Worm (Caenorhabditis elegans) whole organism, young adult: Measurements from ENCODE around the gene srh-148.

Experiments used
- B0035.1 ChIP-seq: sonication (generic microtip); optimal IDR thresholded peaks from 2 replicates; lab custom pipeline; 2016; ENCODE audit warnings: missing genetic modification characterization, mild to moderate bottlenecking, missing compliant biosample characterization, missing genotype, missing genetic modification reagents
- F10E7.11 ChIP-seq: sonication (generic microtip); optimal IDR thresholded peaks from 2 replicates; lab custom pipeline; 2017; ENCODE audit warnings: mild to moderate bottlenecking, missing genetic modification characterization, moderate library complexity, missing compliant biosample characterization
- F23B12.7 ChIP-seq: sonication (generic microtip); optimal IDR thresholded peaks from 2 replicates; lab custom pipeline; 2017; ENCODE audit warnings: missing genetic modification characterization, mild to moderate bottlenecking, missing compliant biosample characterization, antibody characterized with exemption, moderate library complexity; ENCODE audit not compliant: insufficient read depth
- Y53G8AR.9 ChIP-seq: fragments of 200-800 bp; sonication (Bioruptor generic); conservative IDR thresholded peaks from 2 replicates; pipeline ENCODE4 v1.3.6; 2022; ENCODE audit warnings: missing genetic modification reagents, missing genetic modification characterization, missing compliant biosample characterization
- Y95B8A.8 ChIP-seq: fragments of 200-800 bp; sonication (Bioruptor generic); IDR thresholded peaks from 2 replicates; pipeline ENCODE4 v1.3.6; 2022; ENCODE audit warnings: missing genetic modification reagents, missing genetic modification characterization, missing compliant biosample characterization
- akir-1 ChIP-seq: fragments of 200-800 bp; sonication (Bioruptor generic); optimal IDR thresholded peaks from 2 replicates; lab custom pipeline; 2018; ENCODE audit warnings: mild to moderate bottlenecking, missing genetic modification characterization, moderate library complexity, missing compliant biosample characterization
- aptf-2 ChIP-seq: fragments of 200-800 bp; sonication (Bioruptor generic); conservative IDR thresholded peaks from 2 replicates; pipeline ENCODE4 v1.3.6; 2022; ENCODE audit warnings: missing genetic modification reagents, missing genetic modification characterization, missing compliant biosample characterization
- attf-3 ChIP-seq: fragments of 200-800 bp; sonication (Bioruptor generic); conservative IDR thresholded peaks from 2 replicates; pipeline ENCODE4 v1.3.6; 2022; ENCODE audit warnings: missing genetic modification reagents, missing genetic modification characterization, missing compliant biosample characterization
- attf-5 ChIP-seq: fragments of 200-800 bp; sonication (Bioruptor generic); optimal IDR thresholded peaks from 2 replicates; lab custom pipeline; 2018; ENCODE audit warnings: mild to moderate bottlenecking, missing genetic modification characterization, missing compliant biosample characterization
- ccch-3 ChIP-seq: fragments of 200-800 bp; sonication (Bioruptor generic); optimal IDR thresholded peaks from 2 replicates; lab custom pipeline; 2018; ENCODE audit warnings: mild to moderate bottlenecking, missing genetic modification characterization, missing compliant biosample characterization
- cebp-2 ChIP-seq: fragments of 200-800 bp; sonication (Bioruptor generic); IDR thresholded peaks from 2 replicates; pipeline ENCODE4 v1.3.6; 2022; ENCODE audit warnings: missing genetic modification characterization, missing compliant biosample characterization
- ceh-40 ChIP-seq: fragments of 200-800 bp; sonication (Bioruptor generic); IDR thresholded peaks from 2 replicates; pipeline ENCODE4 v1.3.6; 2022; ENCODE audit warnings: missing genetic modification characterization, missing compliant biosample characterization
- ceh-58 ChIP-seq: fragments of 200-800 bp; sonication (Bioruptor generic); IDR thresholded peaks from 2 replicates; pipeline ENCODE4 v1.3.6; 2022; ENCODE audit warnings: missing genetic modification characterization, missing compliant biosample characterization
- ceh-91 ChIP-seq: fragments of 200-800 bp; sonication (Bioruptor generic); IDR thresholded peaks from 2 replicates; pipeline ENCODE4 v1.3.6; 2022; ENCODE audit warnings: missing genetic modification reagents, missing genetic modification characterization, missing compliant biosample characterization
- die-1 ChIP-seq: sonication (generic microtip); optimal IDR thresholded peaks from 2 replicates; lab custom pipeline; 2016; ENCODE audit warnings: missing genotype, mild to moderate bottlenecking, missing genetic modification characterization, missing compliant biosample characterization
- dox-1 ChIP-seq: fragments of 200-800 bp; sonication (Bioruptor generic); IDR thresholded peaks from 2 replicates; pipeline ENCODE4 v1.3.6; 2022; ENCODE audit warnings: missing genetic modification reagents, missing genetic modification characterization, missing compliant biosample characterization
- dpl-1 ChIP-seq: fragments of 150-350 bp; optimal IDR thresholded peaks from 2 replicates; lab custom pipeline; 2014; ENCODE audit warnings: missing biosample characterization, missing genetic modification reagents, missing genetic modification characterization
- efl-1 ChIP-seq: fragments of 150-350 bp; optimal IDR thresholded peaks from 2 replicates; lab custom pipeline; 2014; ENCODE audit warnings: missing biosample characterization, missing genetic modification reagents, missing genetic modification characterization
- ekl-4 ChIP-seq: fragments of 200-800 bp; sonication (Bioruptor generic); IDR thresholded peaks from 2 replicates; pipeline ENCODE4 v1.3.6; 2022; ENCODE audit warnings: missing genetic modification reagents, missing genetic modification characterization, missing compliant biosample characterization
- gei-17 ChIP-seq: fragments of 200-800 bp; sonication (Bioruptor generic); optimal IDR thresholded peaks from 2 replicates; lab custom pipeline; 2018; ENCODE audit warnings: mild to moderate bottlenecking, missing genetic modification characterization, missing compliant biosample characterization
- him-1 ChIP-seq: sonication (generic microtip); optimal IDR thresholded peaks from 2 replicates; lab custom pipeline; 2016; ENCODE audit warnings: missing genotype, missing genetic modification reagents, missing genetic modification characterization, missing compliant biosample characterization
- hlh-12 ChIP-seq: sonication (generic microtip); optimal IDR thresholded peaks from 2 replicates; lab custom pipeline; 2016; ENCODE audit warnings: missing genetic modification characterization, missing compliant biosample characterization
- hmg-1.2 ChIP-seq: fragments of 200-800 bp; sonication (Bioruptor generic); IDR thresholded peaks from 2 replicates; pipeline ENCODE4 v1.3.6; 2022; ENCODE audit warnings: missing genetic modification reagents, missing genetic modification characterization, missing compliant biosample characterization
- hrde-1 ChIP-seq: sonication (generic microtip); optimal IDR thresholded peaks from 2 replicates; lab custom pipeline; 2016; ENCODE audit warnings: missing genetic modification characterization, mild to moderate bottlenecking, missing compliant biosample characterization, moderate library complexity, missing genotype, missing genetic modification reagents, borderline replicate concordance
- lir-1 ChIP-seq: fragments of 200-800 bp; sonication (Bioruptor generic); conservative IDR thresholded peaks from 2 replicates; pipeline ENCODE4 v1.3.6; 2022; ENCODE audit warnings: missing genetic modification reagents, missing genetic modification characterization, missing compliant biosample characterization
- lsl-1 ChIP-seq: fragments of 200-800 bp; sonication (Bioruptor generic); optimal IDR thresholded peaks from 2 replicates; lab custom pipeline; 2018; ENCODE audit warnings: mild to moderate bottlenecking, missing genetic modification characterization, moderate library complexity, missing compliant biosample characterization
- madf-3 ChIP-seq: fragments of 200-800 bp; sonication (Bioruptor generic); IDR thresholded peaks from 2 replicates; pipeline ENCODE4 v1.3.6; 2022; ENCODE audit warnings: missing genetic modification reagents, missing genetic modification characterization, missing compliant biosample characterization
- mel-28 ChIP-seq: sonication (generic microtip); optimal IDR thresholded peaks from 2 replicates; lab custom pipeline; 2016; ENCODE audit warnings: borderline replicate concordance, mild to moderate bottlenecking, missing genetic modification characterization, missing compliant biosample characterization
- mes-4 ChIP-seq: sonication (generic microtip); optimal IDR thresholded peaks from 2 replicates; lab custom pipeline; 2016; ENCODE audit warnings: missing genotype, missing genetic modification characterization, missing compliant biosample characterization
- nhr-179 ChIP-seq: sonication (generic microtip); optimal IDR thresholded peaks from 2 replicates; lab custom pipeline; 2016; ENCODE audit warnings: mild to moderate bottlenecking, missing genetic modification characterization, missing compliant biosample characterization
- pbrm-1 ChIP-seq: fragments of 200-800 bp; sonication (Bioruptor generic); IDR thresholded peaks from 2 replicates; pipeline ENCODE4 v1.3.6; 2022; ENCODE audit warnings: missing genetic modification reagents, missing genetic modification characterization, missing compliant biosample characterization
- snpc-1.1 ChIP-seq: sonication (generic microtip); optimal IDR thresholded peaks from 2 replicates; lab custom pipeline; 2017; ENCODE audit warnings: missing genetic modification characterization, mild to moderate bottlenecking, missing compliant biosample characterization, antibody characterized with exemption, moderate library complexity, missing genotype, missing genetic modification reagents; ENCODE audit not compliant: insufficient read depth
- snpc-3.4 ChIP-seq: sonication (generic microtip); optimal IDR thresholded peaks from 2 replicates; lab custom pipeline; 2017; ENCODE audit warnings: missing genetic modification characterization, mild to moderate bottlenecking, missing compliant biosample characterization, antibody characterized with exemption, moderate library complexity, missing genotype, missing genetic modification reagents
- snpc-4 ChIP-seq, 5 experiments: fragments of 150-350 bp in 1 of 5; sonication (generic microtip) in 4 of 5; optimal IDR thresholded peaks; 2 replicates each; lab custom pipeline; 2014 to 2018; ENCODE audit warnings: missing genetic modification characterization in 5 of 5, missing biosample characterization in 3 of 5, antibody characterized with exemption in 2 of 5, mild to moderate bottlenecking in 2 of 5, missing compliant biosample characterization in 2 of 5, missing genotype in 2 of 5, moderate library complexity in 2 of 5, missing genetic modification reagents in 1 of 5
- somi-1 ChIP-seq: fragments of 200-800 bp; sonication (Bioruptor generic); optimal IDR thresholded peaks from 2 replicates; lab custom pipeline; 2018; ENCODE audit warnings: mild to moderate bottlenecking, missing genetic modification characterization, missing compliant biosample characterization
- unc-130 ChIP-seq: sonication (generic microtip); optimal IDR thresholded peaks from 2 replicates; lab custom pipeline; 2016; ENCODE audit warnings: missing genetic modification reagents, missing genetic modification characterization, missing compliant biosample characterization
- zim-3 ChIP-seq: sonication (generic microtip); optimal IDR thresholded peaks from 2 replicates; lab custom pipeline; 2017; ENCODE audit warnings: mild to moderate bottlenecking, missing genetic modification characterization, moderate library complexity, missing compliant biosample characterization
- ztf-25 ChIP-seq: fragments of 200-800 bp; sonication (Bioruptor generic); IDR thresholded peaks from 2 replicates; pipeline ENCODE4 v1.3.6; 2022; ENCODE audit warnings: missing genetic modification reagents, missing genetic modification characterization, missing compliant biosample characterization
- ztf-28 ChIP-seq: fragments of 200-800 bp; sonication (Bioruptor generic); IDR thresholded peaks from 2 replicates; pipeline ENCODE4 v1.3.6; 2022; ENCODE audit warnings: missing genetic modification reagents, missing genetic modification characterization, missing compliant biosample characterization
- ztf-3 ChIP-seq: fragments of 200-800 bp; sonication (Bioruptor generic); optimal IDR thresholded peaks from 2 replicates; lab custom pipeline; 2018; ENCODE audit warnings: mild to moderate bottlenecking, missing genetic modification characterization, missing compliant biosample characterization

The srh-148 gene

ce11 chrV:15873762-15874161 lies 15.6 kb upstream of the srh-148 start (continued):
- TF ChIP-seq hmg-1.2 (GFP tag; lab: Robert Waterston, UW) (peak; percentile 87), attf-3 (GFP tag; lab: Robert Waterston, UW) (peak; percentile 67), pbrm-1 (GFP tag; lab: Robert Waterston, UW) (peak; percentile 91), snpc-1.1 (tag; lab: Kevin White, UChicago) (peak; percentile 83), aptf-2 (GFP tag; lab: Robert Waterston, UW) (0 out of 2 replicates have a peak, but pooled peaks have one; percentile 49), attf-5 (GFP tag; lab: Kevin White, UChicago) (peak; percentile 87), die-1 (peak; percentile 98), F23B12.7 (tag; lab: Kevin White, UChicago) (peak; percentile 98), cebp-2 (peak; percentile 96), Y53G8AR.9 (peak; percentile 81), snpc-3.4 (tag; lab: Kevin White, UChicago) (peak; percentile 93), mes-4 (tag; lab: Kevin White, UChicago) (peak; percentile 93), dox-1 (GFP tag; lab: Robert Waterston, UW) (peak; percentile 96), ceh-58 (GFP tag; lab: Robert Waterston, UW) (0 out of 2 replicates have a peak, but pooled peaks have one; percentile 85), ceh-40 (peak; percentile 94; the same call in 1 of the 2 replicates), snpc-4 (GFP tag; optimal IDR thresholded peaks at IDR 0.05; lab: Kevin White, UChicago) (peak; percentile 83), snpc-4 (tag; optimal IDR thresholded peaks at IDR 0.05; lab: Kevin White, UChicago) (peak; percentile 66 to 88 (median 86)), ztf-25 (GFP tag; lab: Robert Waterston, UW) (peak; percentile 95), F10E7.11 (tag; lab: Kevin White, UChicago) (peak; percentile 97), efl-1 (GFP tag; lab: Kevin White, UChicago) (peak; percentile 34), akir-1 (GFP tag; lab: Kevin White, UChicago) (peak; percentile 41), Y95B8A.8 (0 out of 2 replicates have a peak, but pooled peaks have one; percentile 60), him-1 (tag; lab: Kevin White, UChicago) (peak; percentile 96), unc-130 (GFP tag; lab: Kevin White, UChicago) (peak; percentile 81), hlh-12 (tag; lab: Kevin White, UChicago) (peak; percentile 92), zim-3 (peak; percentile 98), lsl-1 (GFP tag; lab: Kevin White, UChicago) (peak; percentile 71), ztf-28 (GFP tag; lab: Robert Waterston, UW) (peak; percentile 86; the same call in 1 of the 2 replicates), nhr-179 (peak; percentile 86), hrde-1 (tag; lab: Kevin White, UChicago) (peak; percentile 93), B0035.1 (tag; lab: Kevin White, UChicago) (peak; percentile 82), ekl-4 (GFP tag; lab: Robert Waterston, UW) (peak; percentile 75; the same call in 1 of the 2 replicates), lir-1 (GFP tag; lab: Robert Waterston, UW) (peak; percentile 78), gei-17 (peak; percentile 73)

ce11 chrV:15872273-15872672 lies 14.1 kb upstream of the srh-148 start, which contains the start of gene str-56:
str-56 (plus strand) TSS chrV:15872573.
- TF ChIP-seq madf-3 (GFP tag; lab: Robert Waterston, UW), result no peak
- TF ChIP-seq ceh-40, result no peak
- no peak for TF ChIP-seq B0035.1 (tag; lab: Kevin White, UChicago)
- no peak for TF ChIP-seq somi-1 (GFP tag; lab: Kevin White, UChicago)
- TF ChIP-seq mel-28 (tag; lab: Kevin White, UChicago), result no peak
- TF ChIP-seq ceh-91, result no peak
- TF ChIP-seq ccch-3 (GFP tag; lab: Kevin White, UChicago), result no peak
- no peak for TF ChIP-seq ztf-3 (GFP tag; lab: Kevin White, UChicago)
- TF ChIP-seq dpl-1 (GFP tag; lab: Kevin White, UChicago), result no peak
